Worm (Caenorhabditis elegans) whole organism, late embryonic: Measurements from ENCODE around the gene agt-2.

Experiments used
- C08G9.2 ChIP-seq: sonication (generic microtip); optimal IDR thresholded peaks from 2 replicates; lab custom pipeline; 2016; ENCODE audit warnings: mild to moderate bottlenecking, missing genetic modification characterization, moderate library complexity, missing compliant biosample characterization
- C38D4.7 ChIP-seq: fragments of 200-800 bp; sonication (Bioruptor generic); optimal IDR thresholded peaks from 2 replicates; lab custom pipeline; 2018; ENCODE audit warnings: mild to moderate bottlenecking, missing genetic modification characterization, moderate library complexity, missing compliant biosample characterization
- K02D7.2 ChIP-seq: sonication (generic microtip); optimal IDR thresholded peaks from 2 replicates; lab custom pipeline; 2017; ENCODE audit warnings: mild to moderate bottlenecking, missing genetic modification characterization, missing compliant biosample characterization
- K09A11.1 ChIP-seq: sonication (generic microtip); optimal IDR thresholded peaks from 2 replicates; lab custom pipeline; 2017; ENCODE audit warnings: antibody characterized with exemption, mild to moderate bottlenecking, missing genetic modification characterization, missing compliant biosample characterization; ENCODE audit not compliant: insufficient read depth
- Y22D7AL.16 ChIP-seq: sonication (generic microtip); optimal IDR thresholded peaks from 2 replicates; lab custom pipeline; 2016; ENCODE audit warnings: missing genetic modification characterization, missing compliant biosample characterization
- ceh-14 ChIP-seq: sonication (generic microtip); optimal IDR thresholded peaks from 2 replicates; lab custom pipeline; 2016; ENCODE audit warnings: missing genotype, missing genetic modification characterization, missing compliant biosample characterization
- ceh-18 ChIP-seq: sonication (generic microtip); optimal IDR thresholded peaks from 2 replicates; lab custom pipeline; 2016; ENCODE audit warnings: missing genetic modification characterization, missing compliant biosample characterization
- ceh-19 ChIP-seq: fragments of 200-800 bp; sonication (Bioruptor generic); optimal IDR thresholded peaks from 2 replicates; lab custom pipeline; 2018; ENCODE audit warnings: mild to moderate bottlenecking, missing genetic modification characterization, missing compliant biosample characterization
- ceh-22 ChIP-seq: sonication (generic microtip); optimal IDR thresholded peaks from 2 replicates; lab custom pipeline; 2017; ENCODE audit warnings: missing biosample characterization, missing genetic modification characterization
- ceh-31 ChIP-seq: sonication (generic microtip); optimal IDR thresholded peaks from 2 replicates; lab custom pipeline; 2016; ENCODE audit warnings: missing genetic modification characterization, missing compliant biosample characterization
- ceh-34 ChIP-seq: sonication (generic microtip); optimal IDR thresholded peaks from 2 replicates; lab custom pipeline; 2016; ENCODE audit warnings: mild to moderate bottlenecking, missing genetic modification characterization, missing compliant biosample characterization
- ceh-9 ChIP-seq: sonication (generic microtip); optimal IDR thresholded peaks from 2 replicates; lab custom pipeline; 2016; ENCODE audit warnings: mild to moderate bottlenecking, missing genetic modification characterization, inconsistent platforms, missing compliant biosample characterization
- dmd-4 ChIP-seq: sonication (generic microtip); optimal IDR thresholded peaks from 2 replicates; lab custom pipeline; 2016; ENCODE audit warnings: borderline replicate concordance, missing genetic modification characterization, missing compliant biosample characterization
- dve-1 ChIP-seq: sonication (generic microtip); optimal IDR thresholded peaks from 2 replicates; lab custom pipeline; 2017; ENCODE audit warnings: antibody characterized with exemption, mild to moderate bottlenecking, missing genetic modification characterization, missing compliant biosample characterization
- elt-2 ChIP-seq: sonication (generic microtip); optimal IDR thresholded peaks from 2 replicates; lab custom pipeline; 2016; ENCODE audit warnings: missing genetic modification reagents, missing genetic modification characterization, missing compliant biosample characterization
- elt-4 ChIP-seq: sonication (generic microtip); optimal IDR thresholded peaks from 2 replicates; lab custom pipeline; 2016; ENCODE audit warnings: missing genetic modification characterization, missing compliant biosample characterization
- ets-4 ChIP-seq: sonication (generic microtip); optimal IDR thresholded peaks from 2 replicates; lab custom pipeline; 2016; ENCODE audit warnings: missing genetic modification characterization, missing compliant biosample characterization
- gmeb-2 ChIP-seq: sonication (generic microtip); optimal IDR thresholded peaks from 2 replicates; lab custom pipeline; 2016; ENCODE audit warnings: missing genetic modification characterization, inconsistent platforms, missing compliant biosample characterization
- hlh-30 ChIP-seq: sonication (generic microtip); optimal IDR thresholded peaks from 2 replicates; lab custom pipeline; 2017; ENCODE audit warnings: antibody characterized with exemption, missing genetic modification characterization, missing compliant biosample characterization; ENCODE audit not compliant: insufficient read depth
- mec-3 ChIP-seq: sonication (generic microtip); optimal IDR thresholded peaks from 2 replicates; lab custom pipeline; 2016; ENCODE audit warnings: borderline replicate concordance, missing genetic modification characterization, missing compliant biosample characterization
- nfya-1 ChIP-seq: sonication (generic microtip); optimal IDR thresholded peaks from 2 replicates; lab custom pipeline; 2017; ENCODE audit warnings: missing genetic modification characterization, mild to moderate bottlenecking, missing compliant biosample characterization, antibody characterized with exemption, moderate library complexity
- nhr-11 ChIP-seq: fragments of 150-350 bp; optimal IDR thresholded peaks from 2 replicates; lab custom pipeline; 2014; ENCODE audit warnings: missing biosample characterization, missing genetic modification characterization
- nhr-232 ChIP-seq: sonication (generic microtip); optimal IDR thresholded peaks from 2 replicates; lab custom pipeline; 2016; ENCODE audit warnings: missing genetic modification characterization, missing compliant biosample characterization
- odd-2 ChIP-seq: sonication (generic microtip); optimal IDR thresholded peaks from 2 replicates; lab custom pipeline; 2017; ENCODE audit warnings: antibody characterized with exemption, mild to moderate bottlenecking, missing genetic modification characterization, missing compliant biosample characterization
- pax-1 ChIP-seq: fragments of 150-350 bp; optimal IDR thresholded peaks from 2 replicates; lab custom pipeline; 2014; ENCODE audit warnings: missing biosample characterization, missing genetic modification characterization
- pha-2 ChIP-seq: sonication (generic microtip); optimal IDR thresholded peaks from 2 replicates; lab custom pipeline; 2017; ENCODE audit warnings: mild to moderate bottlenecking, missing genetic modification characterization, missing compliant biosample characterization
- pha-4 ChIP-seq: fragments of 150-350 bp; optimal IDR thresholded peaks from 2 replicates; lab custom pipeline; 2018; ENCODE audit warnings: missing biosample characterization, missing genetic modification reagents, missing genetic modification characterization
- pqm-1 ChIP-seq: sonication (generic microtip); optimal IDR thresholded peaks from 2 replicates; lab custom pipeline; 2016; ENCODE audit warnings: missing genetic modification characterization, missing compliant biosample characterization
- pros-1 ChIP-seq: fragments of 150-350 bp; optimal IDR thresholded peaks from 2 replicates; lab custom pipeline; 2014; ENCODE audit warnings: missing biosample characterization, missing genetic modification reagents, missing genetic modification characterization
- sdc-2 ChIP-seq: sonication (generic microtip); optimal IDR thresholded peaks from 2 replicates; lab custom pipeline; 2016; ENCODE audit warnings: missing genotype, missing genetic modification characterization, missing compliant biosample characterization
- sox-2 ChIP-seq: fragments of 200-800 bp; sonication (Bioruptor generic); IDR thresholded peaks from 2 replicates; pipeline ENCODE4 v1.3.6; 2022; ENCODE audit warnings: missing genetic modification reagents, missing genetic modification characterization, missing compliant biosample characterization
- syd-9 ChIP-seq: sonication (generic microtip); optimal IDR thresholded peaks from 2 replicates; lab custom pipeline; 2016; ENCODE audit warnings: mild to moderate bottlenecking, missing genetic modification characterization, moderate library complexity, missing compliant biosample characterization
- unc-3 ChIP-seq, 2 experiments: fragments of 200-800 bp in 1 of 2; sonication (Bioruptor generic) in 1 of 2; sonication (generic microtip) in 1 of 2; conservative IDR thresholded peaks in 1 of 2; optimal IDR thresholded peaks in 1 of 2; 2 replicates each; pipeline versions ENCODE4 v1.3.6 to Lab custom; 2016 to 2022; ENCODE audit warnings: missing compliant biosample characterization in 2 of 2, missing genetic modification characterization in 2 of 2, missing genetic modification reagents in 1 of 2
- unc-42 ChIP-seq: sonication (generic microtip); optimal IDR thresholded peaks from 2 replicates; lab custom pipeline; 2016; ENCODE audit warnings: missing genotype, missing genetic modification characterization, missing compliant biosample characterization
- unc-55 ChIP-seq: sonication (generic microtip); optimal IDR thresholded peaks from 2 replicates; lab custom pipeline; 2017; ENCODE audit warnings: missing biosample characterization, missing genetic modification reagents, missing genetic modification characterization

Gene agt-2

DNA sequence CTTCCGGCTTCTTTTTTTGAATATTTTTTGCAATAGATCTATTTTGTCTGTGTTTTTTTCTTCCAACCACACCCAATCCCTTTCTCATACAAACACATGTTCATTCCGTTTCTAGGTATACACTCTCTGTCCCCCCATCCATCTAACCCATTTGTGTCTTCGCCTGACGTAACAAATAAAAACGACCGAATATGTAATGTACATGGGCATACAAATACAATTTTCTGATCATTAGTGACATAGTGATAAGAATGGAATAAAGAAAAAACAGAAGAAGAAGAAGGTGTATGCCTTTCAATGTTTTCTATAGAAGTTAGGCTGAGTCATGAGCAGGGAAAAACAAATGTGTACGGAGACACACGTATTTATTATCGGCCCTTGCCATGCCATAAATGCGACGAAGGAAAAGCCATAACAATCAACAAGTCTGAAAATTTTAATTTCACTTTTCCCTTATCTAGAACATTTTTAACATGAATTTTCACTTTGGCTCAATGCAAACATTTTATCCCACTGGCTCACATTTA is 39.8 kb downstream of the agt-2 start:
- TF ChIP-seq ceh-19 (GFP tag; lab: Kevin White, UChicago) = no peak
- peak; percentile 54 for TF ChIP-seq elt-2 (tag; lab: Kevin White, UChicago)

DNA sequence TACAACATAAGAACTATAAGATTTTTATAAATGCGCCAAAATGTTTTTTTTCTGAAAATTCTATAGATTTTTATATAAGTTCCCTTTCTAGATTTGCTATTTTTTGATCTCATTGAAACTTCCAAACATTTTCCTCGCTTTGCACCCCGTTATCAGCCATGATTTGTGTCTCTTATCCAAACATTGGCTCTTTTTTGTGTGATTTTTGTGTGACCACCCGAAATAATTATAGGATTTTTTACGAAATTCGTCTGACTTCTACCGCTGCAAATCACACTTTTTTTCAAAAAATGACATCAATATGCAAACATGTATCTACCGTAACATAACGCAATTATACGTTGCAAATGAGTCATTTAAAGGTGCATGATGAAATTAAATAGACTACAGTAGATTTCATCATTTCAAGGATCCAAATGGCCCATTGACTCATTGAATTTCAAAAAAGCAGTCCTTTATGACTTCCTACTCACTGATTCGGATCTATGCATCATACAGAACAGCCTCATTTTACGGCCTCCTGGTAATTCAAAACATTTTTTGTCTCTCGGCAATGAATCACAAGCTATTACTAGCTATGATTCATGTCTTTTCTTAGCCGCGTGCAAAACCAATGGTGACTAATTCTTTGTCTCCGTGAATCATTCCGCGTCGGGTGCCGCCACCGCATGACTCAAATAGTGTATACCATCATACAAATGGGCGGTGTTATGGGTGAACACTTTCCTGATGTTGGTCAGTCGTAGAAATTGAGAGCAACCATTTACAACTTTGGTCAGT is 41.1 kb downstream of the agt-2 start:
- TF ChIP-seq elt-2 (tag; lab: Kevin White, UChicago) (peak; percentile 8), unc-3 (GFP tag; conservative IDR thresholded peaks at IDR 0.05; lab: Robert Waterston, UW) (no peak), unc-3 (tag; optimal IDR thresholded peaks at IDR 0.05; lab: Kevin White, UChicago) (no peak), gmeb-2 (tag; lab: Kevin White, UChicago) (no peak)

DNA sequence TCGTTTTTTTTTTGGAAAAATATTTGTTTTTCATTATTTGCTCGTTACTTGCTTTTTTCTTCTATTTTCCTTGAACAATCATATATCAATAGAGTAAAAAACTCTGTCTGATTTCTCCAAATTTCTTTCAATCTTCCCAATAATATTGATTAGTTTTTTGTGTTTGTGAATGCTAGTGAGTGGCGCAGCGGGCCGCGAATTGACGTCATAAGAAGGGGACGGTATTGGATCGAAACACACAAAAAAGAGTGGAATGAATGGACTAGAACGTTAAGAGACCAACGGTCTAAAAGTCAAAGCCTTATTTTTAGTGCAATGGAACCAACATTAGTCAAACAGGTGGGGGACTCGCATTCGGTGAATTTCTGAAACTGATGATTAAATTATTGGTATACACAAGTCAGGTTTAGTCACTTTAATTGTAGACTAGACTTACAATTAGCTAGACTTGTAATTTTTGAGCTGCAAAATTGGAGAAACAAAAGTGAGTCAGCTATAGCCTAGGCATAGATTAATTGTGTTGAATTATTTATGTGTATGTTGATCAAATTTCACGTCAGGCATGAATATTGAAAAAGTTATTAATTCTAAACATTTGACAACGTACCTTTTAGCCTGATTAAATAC is 41.8 kb downstream of the agt-2 start:
- no peak for TF ChIP-seq ceh-14 (tag; lab: Kevin White, UChicago)
- TF ChIP-seq gmeb-2 (tag; lab: Kevin White, UChicago) = no peak
- no peak for TF ChIP-seq nhr-11 (tag; lab: Kevin White, UChicago)
- no peak for TF ChIP-seq mec-3 (tag; lab: Kevin White, UChicago)

DNA sequence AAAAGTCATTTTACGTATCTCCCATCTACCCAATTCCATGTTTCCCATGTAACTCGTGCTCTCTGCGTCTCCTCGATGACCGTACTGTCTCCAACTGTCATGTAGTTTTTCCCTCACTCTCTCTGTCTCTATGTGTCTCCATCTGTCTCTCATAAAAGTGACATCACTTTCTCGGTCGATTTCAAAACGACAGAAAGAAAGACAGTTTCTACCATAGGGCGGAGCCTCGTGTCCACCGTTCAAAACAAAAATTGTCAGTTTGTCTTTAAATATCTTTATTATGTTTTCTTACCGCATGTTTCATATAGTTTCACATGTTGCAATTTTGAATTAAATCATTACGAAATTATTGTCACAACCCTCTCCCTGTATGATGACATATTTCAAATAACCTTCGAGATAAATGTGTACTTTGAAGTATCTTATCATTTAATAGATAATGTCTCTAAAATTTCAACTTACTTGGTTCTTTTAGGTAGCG is 43.4 kb downstream of the agt-2 start:
- TF ChIP-seq unc-55 (peak; percentile 88), dmd-4 (tag; lab: Kevin White, UChicago) (no peak), C38D4.7 (GFP tag; lab: Kevin White, UChicago) (no peak), odd-2 (tag; lab: Kevin White, UChicago) (no peak), Y22D7AL.16 (tag; lab: Kevin White, UChicago) (no peak), nhr-11 (tag; lab: Kevin White, UChicago) (no peak), pax-1 (tag; lab: Kevin White, UChicago) (peak; percentile 52), C08G9.2 (tag; lab: Kevin White, UChicago) (no peak), ceh-22 (tag; lab: Kevin White, UChicago) (no peak), ceh-18 (tag; lab: Kevin White, UChicago) (peak; percentile 57), K02D7.2 (no peak), nfya-1 (tag; lab: Kevin White, UChicago) (peak; percentile 70), pha-2 (tag; lab: Kevin White, UChicago) (no peak), unc-42 (tag; lab: Kevin White, UChicago) (no peak), mec-3 (tag; lab: Kevin White, UChicago) (no peak), ceh-34 (tag; lab: Kevin White, UChicago) (no peak), elt-2 (tag; lab: Kevin White, UChicago) (peak; percentile 59), dve-1 (tag; lab: Kevin White, UChicago) (no peak), sdc-2 (tag; lab: Kevin White, UChicago) (no peak), ets-4 (no peak), pha-4 (tag; lab: Kevin White, UChicago) (no peak), sox-2 (GFP tag; lab: Robert Waterston, UW) (no peak), hlh-30 (tag; lab: Kevin White, UChicago) (peak; percentile 48), pros-1 (tag; lab: Kevin White, UChicago) (no peak), elt-4 (tag; lab: Kevin White, UChicago) (no peak), ceh-9 (tag; lab: Kevin White, UChicago) (no peak), nhr-232 (no peak), syd-9 (tag; lab: Kevin White, UChicago) (no peak), K09A11.1 (no peak), pqm-1 (tag; lab: Kevin White, UChicago) (peak; percentile 55), ceh-31 (tag; lab: Kevin White, UChicago) (peak; percentile 31)
